Worm (Caenorhabditis elegans) whole organism, young adult: ENCODE results near the gene T28F3.8.
A peak's percentile ranks its signal among the peaks of the same experiment; 100 is the strongest.

Source experiments
- B0035.1 ChIP-seq: sonication (generic microtip); optimal IDR thresholded peaks from 2 replicates; lab custom pipeline; 2016; ENCODE audit warnings: missing genetic modification characterization, mild to moderate bottlenecking, missing compliant biosample characterization, missing genotype, missing genetic modification reagents
- B0336.3 ChIP-seq: fragments of 200-800 bp; sonication (Bioruptor generic); IDR thresholded peaks from 2 replicates; pipeline ENCODE4 v1.3.6; 2022; ENCODE audit warnings: missing genetic modification characterization, missing compliant biosample characterization
- C06A6.2 ChIP-seq: fragments of 200-800 bp; sonication (Bioruptor generic); conservative IDR thresholded peaks from 2 replicates; pipeline ENCODE4 v1.3.6; 2022; ENCODE audit warnings: missing genetic modification characterization, missing compliant biosample characterization
- C17E4.6 ChIP-seq: fragments of 200-800 bp; sonication (Bioruptor generic); IDR thresholded peaks from 2 replicates; pipeline ENCODE4 v1.3.6; 2022; ENCODE audit warnings: missing genetic modification reagents, missing genetic modification characterization, missing compliant biosample characterization
- D2030.7 ChIP-seq: fragments of 200-800 bp; sonication (Bioruptor generic); IDR thresholded peaks from 2 replicates; pipeline ENCODE4 v1.3.6; 2022; ENCODE audit warnings: missing genetic modification reagents, missing genetic modification characterization, missing compliant biosample characterization
- F39B2.1 ChIP-seq: fragments of 200-800 bp; sonication (Bioruptor generic); IDR thresholded peaks from 2 replicates; pipeline ENCODE4 v1.3.6; 2022; ENCODE audit warnings: missing genetic modification reagents, missing genetic modification characterization, missing compliant biosample characterization
- F52B5.7 ChIP-seq: sonication (generic microtip); optimal IDR thresholded peaks from 2 replicates; lab custom pipeline; 2016; ENCODE audit warnings: mild to moderate bottlenecking, missing genetic modification characterization, missing compliant biosample characterization
- F55B11.4 ChIP-seq: sonication (generic microtip); optimal IDR thresholded peaks from 2 replicates; lab custom pipeline; 2016; ENCODE audit warnings: missing compliant biosample characterization, missing genetic modification characterization, borderline replicate concordance; ENCODE audit not compliant: insufficient read depth
- K12H6.12 ChIP-seq: fragments of 200-800 bp; sonication (Bioruptor generic); optimal IDR thresholded peaks from 2 replicates; lab custom pipeline; 2018; ENCODE audit warnings: mild to moderate bottlenecking, missing genetic modification characterization, missing compliant biosample characterization
- T07F8.4 ChIP-seq: sonication (generic microtip); optimal IDR thresholded peaks from 2 replicates; lab custom pipeline; 2016; ENCODE audit warnings: mild to moderate bottlenecking, missing genetic modification characterization, moderate library complexity, missing compliant biosample characterization
- Y53F4B.3 ChIP-seq: fragments of 200-800 bp; sonication (Bioruptor generic); IDR thresholded peaks from 2 replicates; pipeline ENCODE4 v1.3.6; 2022; ENCODE audit warnings: missing genetic modification reagents, missing genetic modification characterization, missing compliant biosample characterization
- Y53G8AR.9 ChIP-seq: fragments of 200-800 bp; sonication (Bioruptor generic); conservative IDR thresholded peaks from 2 replicates; pipeline ENCODE4 v1.3.6; 2022; ENCODE audit warnings: missing genetic modification reagents, missing genetic modification characterization, missing compliant biosample characterization
- Y56A3A.18 ChIP-seq: fragments of 200-800 bp; sonication (Bioruptor generic); IDR thresholded peaks from 2 replicates; pipeline ENCODE4 v1.3.6; 2022; ENCODE audit warnings: missing genetic modification reagents, missing genetic modification characterization, missing compliant biosample characterization
- Y79H2A.3 ChIP-seq: fragments of 200-800 bp; sonication (Bioruptor generic); conservative IDR thresholded peaks from 2 replicates; pipeline ENCODE4 v1.3.6; 2022; ENCODE audit warnings: missing genetic modification reagents, missing genetic modification characterization, missing compliant biosample characterization
- aptf-2 ChIP-seq: fragments of 200-800 bp; sonication (Bioruptor generic); conservative IDR thresholded peaks from 2 replicates; pipeline ENCODE4 v1.3.6; 2022; ENCODE audit warnings: missing genetic modification reagents, missing genetic modification characterization, missing compliant biosample characterization
- athp-1 ChIP-seq: sonication (generic microtip); optimal IDR thresholded peaks from 2 replicates; lab custom pipeline; 2017; ENCODE audit warnings: mild to moderate bottlenecking, missing genetic modification characterization, missing compliant biosample characterization
- attf-6 ChIP-seq: fragments of 200-800 bp; sonication (Bioruptor generic); IDR thresholded peaks from 2 replicates; pipeline ENCODE4 v1.3.6; 2022; ENCODE audit warnings: missing genetic modification reagents, missing genetic modification characterization, missing compliant biosample characterization
- bed-1 ChIP-seq: fragments of 200-800 bp; sonication (Bioruptor generic); IDR thresholded peaks from 2 replicates; pipeline ENCODE4 v1.3.6; 2022; ENCODE audit warnings: missing genetic modification reagents, missing genetic modification characterization, missing compliant biosample characterization
- bed-2 ChIP-seq: fragments of 200-800 bp; sonication (Bioruptor generic); IDR thresholded peaks from 2 replicates; pipeline ENCODE4 v1.3.6; 2022; ENCODE audit warnings: missing genetic modification reagents, missing genetic modification characterization, missing compliant biosample characterization
- cebp-2 ChIP-seq: fragments of 200-800 bp; sonication (Bioruptor generic); IDR thresholded peaks from 2 replicates; pipeline ENCODE4 v1.3.6; 2022; ENCODE audit warnings: missing genetic modification characterization, missing compliant biosample characterization
- ceh-40 ChIP-seq: fragments of 200-800 bp; sonication (Bioruptor generic); IDR thresholded peaks from 2 replicates; pipeline ENCODE4 v1.3.6; 2022; ENCODE audit warnings: missing genetic modification characterization, missing compliant biosample characterization
- ceh-91 ChIP-seq: fragments of 200-800 bp; sonication (Bioruptor generic); IDR thresholded peaks from 2 replicates; pipeline ENCODE4 v1.3.6; 2022; ENCODE audit warnings: missing genetic modification reagents, missing genetic modification characterization, missing compliant biosample characterization
- dox-1 ChIP-seq: fragments of 200-800 bp; sonication (Bioruptor generic); IDR thresholded peaks from 2 replicates; pipeline ENCODE4 v1.3.6; 2022; ENCODE audit warnings: missing genetic modification reagents, missing genetic modification characterization, missing compliant biosample characterization
- dpff-1 ChIP-seq: sonication (generic microtip); optimal IDR thresholded peaks from 2 replicates; lab custom pipeline; 2017; ENCODE audit warnings: mild to moderate bottlenecking, missing genetic modification characterization, missing compliant biosample characterization
- efl-1 ChIP-seq: fragments of 150-350 bp; optimal IDR thresholded peaks from 2 replicates; lab custom pipeline; 2014; ENCODE audit warnings: missing biosample characterization, missing genetic modification reagents, missing genetic modification characterization
- egl-18 ChIP-seq: fragments of 200-800 bp; sonication (Bioruptor generic); IDR thresholded peaks from 2 replicates; pipeline ENCODE4 v1.3.6; 2022; ENCODE audit warnings: missing genetic modification reagents, missing genetic modification characterization, missing compliant biosample characterization
- him-1 ChIP-seq: sonication (generic microtip); optimal IDR thresholded peaks from 2 replicates; lab custom pipeline; 2016; ENCODE audit warnings: missing genotype, missing genetic modification reagents, missing genetic modification characterization, missing compliant biosample characterization
- hsf-1 ChIP-seq: fragments of 200-800 bp; sonication (Bioruptor generic); IDR thresholded peaks from 2 replicates; pipeline ENCODE4 v1.3.6; 2022; ENCODE audit warnings: missing genetic modification reagents, missing genetic modification characterization, missing compliant biosample characterization
- lin-26 ChIP-seq: fragments of 200-800 bp; sonication (Bioruptor generic); IDR thresholded peaks from 2 replicates; pipeline ENCODE4 v1.3.6; 2022; ENCODE audit warnings: missing genetic modification reagents, missing genetic modification characterization, missing compliant biosample characterization
- lir-1 ChIP-seq: fragments of 200-800 bp; sonication (Bioruptor generic); conservative IDR thresholded peaks from 2 replicates; pipeline ENCODE4 v1.3.6; 2022; ENCODE audit warnings: missing genetic modification reagents, missing genetic modification characterization, missing compliant biosample characterization
- madf-6 ChIP-seq: fragments of 200-800 bp; sonication (Bioruptor generic); IDR thresholded peaks from 2 replicates; pipeline ENCODE4 v1.3.6; 2022; ENCODE audit warnings: missing genetic modification reagents, missing genetic modification characterization, missing compliant biosample characterization
- madf-8 ChIP-seq: fragments of 200-800 bp; sonication (Bioruptor generic); conservative IDR thresholded peaks from 2 replicates; pipeline ENCODE4 v1.3.6; 2022; ENCODE audit warnings: missing genetic modification reagents, missing genetic modification characterization, missing compliant biosample characterization
- mcd-1 ChIP-seq: fragments of 200-800 bp; sonication (Bioruptor generic); IDR thresholded peaks from 2 replicates; pipeline ENCODE4 v1.3.6; 2022; ENCODE audit warnings: missing genetic modification reagents, missing genetic modification characterization, missing compliant biosample characterization
- mes-4 ChIP-seq: sonication (generic microtip); optimal IDR thresholded peaks from 2 replicates; lab custom pipeline; 2016; ENCODE audit warnings: missing genotype, missing genetic modification characterization, missing compliant biosample characterization
- mxl-1 ChIP-seq: sonication (generic microtip); optimal IDR thresholded peaks from 2 replicates; lab custom pipeline; 2016; ENCODE audit warnings: missing genetic modification characterization, missing compliant biosample characterization
- nhr-120 ChIP-seq: fragments of 200-800 bp; sonication (Bioruptor generic); IDR thresholded peaks from 2 replicates; pipeline ENCODE4 v1.3.6; 2022; ENCODE audit warnings: missing genetic modification characterization, missing compliant biosample characterization
- nhr-179 ChIP-seq: sonication (generic microtip); optimal IDR thresholded peaks from 2 replicates; lab custom pipeline; 2016; ENCODE audit warnings: mild to moderate bottlenecking, missing genetic modification characterization, missing compliant biosample characterization
- nhr-80 ChIP-seq: sonication (generic microtip); optimal IDR thresholded peaks from 2 replicates; lab custom pipeline; 2016; ENCODE audit warnings: missing genetic modification characterization, missing compliant biosample characterization
- repo-1 ChIP-seq: sonication (generic microtip); optimal IDR thresholded peaks from 2 replicates; lab custom pipeline; 2017; ENCODE audit warnings: mild to moderate bottlenecking, missing genetic modification characterization, missing compliant biosample characterization
- sea-2 ChIP-seq: fragments of 200-800 bp; sonication (Bioruptor generic); IDR thresholded peaks from 2 replicates; pipeline ENCODE4 v1.3.6; 2022; ENCODE audit warnings: missing genetic modification characterization, missing compliant biosample characterization
- snpc-4 ChIP-seq, 5 experiments: fragments of 150-350 bp in 1 of 5; sonication (generic microtip) in 4 of 5; optimal IDR thresholded peaks; 2 replicates each; lab custom pipeline; 2014 to 2018; ENCODE audit warnings: missing genetic modification characterization in 5 of 5, missing biosample characterization in 3 of 5, antibody characterized with exemption in 2 of 5, mild to moderate bottlenecking in 2 of 5, missing compliant biosample characterization in 2 of 5, missing genotype in 2 of 5, moderate library complexity in 2 of 5, missing genetic modification reagents in 1 of 5
- sptf-2 ChIP-seq: fragments of 200-800 bp; sonication (Bioruptor generic); optimal IDR thresholded peaks from 2 replicates; lab custom pipeline; 2018; ENCODE audit warnings: mild to moderate bottlenecking, missing genetic modification characterization, missing compliant biosample characterization
- tlf-1 ChIP-seq: fragments of 200-800 bp; sonication (Bioruptor generic); optimal IDR thresholded peaks from 2 replicates; lab custom pipeline; 2018; ENCODE audit warnings: mild to moderate bottlenecking, missing genetic modification characterization, missing compliant biosample characterization
- xnd-1 ChIP-seq: sonication (generic microtip); optimal IDR thresholded peaks from 2 replicates; lab custom pipeline; 2016; ENCODE audit warnings: missing genotype, missing genetic modification reagents, missing genetic modification characterization, missing compliant biosample characterization
- ztf-18 ChIP-seq: sonication (generic microtip); optimal IDR thresholded peaks from 2 replicates; lab custom pipeline; 2016; ENCODE audit warnings: missing genotype, mild to moderate bottlenecking, missing genetic modification characterization, missing compliant biosample characterization
- ztf-22 ChIP-seq: fragments of 200-800 bp; sonication (Bioruptor generic); optimal IDR thresholded peaks from 2 replicates; lab custom pipeline; 2018; ENCODE audit warnings: mild to moderate bottlenecking, missing genetic modification characterization, moderate library complexity, missing compliant biosample characterization
- ztf-26 ChIP-seq: sonication (generic microtip); optimal IDR thresholded peaks from 2 replicates; lab custom pipeline; 2017; ENCODE audit warnings: missing genetic modification characterization, missing compliant biosample characterization
- ztf-6 ChIP-seq: fragments of 200-800 bp; sonication (Bioruptor generic); IDR thresholded peaks from 2 replicates; pipeline ENCODE4 v1.3.6; 2022; ENCODE audit warnings: missing genetic modification reagents, missing genetic modification characterization, missing compliant biosample characterization

The T28F3.8 gene

DNA sequence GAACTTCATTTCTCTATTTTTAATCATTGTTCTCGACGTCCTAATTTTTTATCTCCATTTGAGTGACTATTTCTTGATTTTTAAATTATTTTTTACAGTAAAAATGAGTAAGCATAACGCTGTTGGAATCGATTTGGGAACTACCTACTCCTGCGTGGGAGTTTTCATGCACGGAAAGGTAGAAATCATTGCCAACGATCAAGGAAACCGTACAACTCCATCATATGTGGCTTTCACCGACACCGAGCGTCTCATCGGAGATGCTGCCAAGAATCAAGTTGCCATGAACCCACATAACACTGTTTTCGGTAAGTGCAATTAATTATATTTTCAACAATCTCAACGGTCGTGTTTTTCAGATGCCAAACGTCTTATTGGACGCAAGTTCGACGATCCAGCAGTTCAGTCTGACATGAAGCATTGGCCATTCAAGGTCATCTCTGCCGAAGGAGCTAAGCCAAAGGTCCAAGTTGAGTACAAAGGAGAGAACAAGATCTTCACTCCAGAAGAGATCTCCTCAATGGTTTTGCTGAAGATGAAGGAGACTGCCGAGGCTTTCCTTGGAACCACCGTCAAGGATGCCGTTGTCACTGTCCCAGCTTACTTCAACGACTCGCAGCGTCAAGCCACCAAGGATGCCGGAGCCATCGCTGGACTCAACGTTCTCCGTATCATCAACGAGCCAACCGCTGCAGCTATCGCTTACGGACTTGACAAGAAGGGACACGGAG, 28.1 kb downstream of the T28F3.8 start, which contains the start of gene hsp-1 (continued):
- TF ChIP-seq snpc-4 (GFP tag; optimal IDR thresholded peaks at IDR 0.05; lab: Kevin White, UChicago) (no peak), snpc-4 (tag; optimal IDR thresholded peaks at IDR 0.05; lab: Kevin White, UChicago) (peak in 1 of 4 experiments; percentile 33), nhr-120 (no peak), dpff-1 (tag; lab: Kevin White, UChicago) (no peak), F39B2.1 (GFP tag; lab: Robert Waterston, UW) (peak; percentile 33; the same call in 1 of the 2 replicates), sea-2 (GFP tag; lab: Robert Waterston, UW) (no peak), repo-1 (tag; lab: Kevin White, UChicago) (peak; percentile 8), athp-1 (no peak), efl-1 (GFP tag; lab: Kevin White, UChicago) (no peak), mes-4 (no peak), B0035.1 (tag; lab: Kevin White, UChicago) (no peak), bed-2 (GFP tag; lab: Robert Waterston, UW) (no peak), nhr-80 (no peak), ztf-26 (tag; lab: Kevin White, UChicago) (no peak), aptf-2 (GFP tag; lab: Robert Waterston, UW) (no peak), ztf-18 (tag; lab: Kevin White, UChicago) (no peak), Y56A3A.18 (GFP tag; lab: Robert Waterston, UW) (no peak; the same call in 1 of the 2 replicates), egl-18 (no peak), ztf-6 (GFP tag; lab: Robert Waterston, UW) (no peak), D2030.7 (GFP tag; lab: Robert Waterston, UW) (0 out of 2 replicates have a peak, but pooled peaks have one; percentile 20), dox-1 (GFP tag; lab: Robert Waterston, UW) (peak; percentile 48), sptf-2 (GFP tag; lab: Kevin White, UChicago) (no peak), madf-6 (GFP tag; lab: Robert Waterston, UW) (peak; percentile 25; the same call in 1 of the 2 replicates), mxl-1 (tag; lab: Kevin White, UChicago) (no peak), Y53G8AR.9 (GFP tag; lab: Robert Waterston, UW) (no peak), Y53F4B.3 (GFP tag; lab: Robert Waterston, UW) (no peak), mcd-1 (GFP tag; lab: Robert Waterston, UW) (no peak; the same call in 1 of the 2 replicates), C06A6.2 (no peak), bed-1 (GFP tag; lab: Robert Waterston, UW) (no peak), tlf-1 (GFP tag; lab: Kevin White, UChicago) (no peak), T07F8.4 (tag; lab: Kevin White, UChicago) (no peak), F55B11.4 (peak; percentile 12), lir-1 (no peak), nhr-179 (tag; lab: Kevin White, UChicago) (no peak), C17E4.6 (no peak), him-1 (no peak), lin-26 (GFP tag; lab: Robert Waterston, UW) (no peak; the same call in 1 of the 2 replicates), ceh-40 (GFP tag; lab: Robert Waterston, UW) (peak; percentile 78; the same call in 1 of the 2 replicates), xnd-1 (tag; lab: Kevin White, UChicago) (no peak), madf-8 (no peak), K12H6.12 (tag; lab: Kevin White, UChicago) (no peak), ceh-91 (no peak), ztf-22 (GFP tag; lab: Kevin White, UChicago) (no peak), B0336.3 (peak; percentile 13), attf-6 (peak; percentile 63; the same call in 1 of the 2 replicates), F52B5.7 (no peak), cebp-2 (GFP tag; lab: Robert Waterston, UW) (0 out of 2 replicates have a peak, but pooled peaks have one; percentile 48), Y79H2A.3 (GFP tag; lab: Robert Waterston, UW) (no peak; the same call in 1 of the 2 replicates), hsf-1 (GFP tag; lab: Robert Waterston, UW) (peak; percentile 6)
